Worm (Caenorhabditis elegans): ENCODE results near the gene gst-13.

DNA sequence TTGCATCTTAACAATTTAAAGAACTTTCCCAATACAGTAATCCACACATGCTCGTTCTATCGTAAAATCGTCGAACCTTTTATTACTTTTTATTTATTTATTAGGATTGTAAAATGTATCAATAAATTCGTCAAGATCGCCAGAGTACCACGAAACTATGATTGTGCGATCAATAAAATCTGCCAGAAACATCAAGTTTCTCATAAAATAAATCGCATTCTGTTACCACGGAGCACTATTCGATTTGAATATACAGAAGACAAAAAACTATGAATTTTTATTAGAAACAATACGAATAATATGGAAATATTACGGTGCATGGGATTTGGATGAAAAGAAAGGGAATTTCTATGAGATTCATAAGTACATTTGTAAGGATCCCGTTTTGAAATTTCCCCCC, 35.5 kb downstream of the gst-13 start, which contains the start of gene C01G6.2:
- TF ChIP-seq pes-1 (GFP tag; IDR thresholded peaks at IDR 0.05), result no peak
- no peak for TF ChIP-seq tbx-11 (GFP tag; IDR thresholded peaks at IDR 0.05)
- no peak for TF ChIP-seq ceh-36 (tag; optimal IDR thresholded peaks at IDR 0.05)
- TF ChIP-seq ama-1 (optimal IDR thresholded peaks at IDR 0.05), result no peak
- no peak for TF ChIP-seq sea-1 (GFP tag; conservative IDR thresholded peaks at IDR 0.05)
- TF ChIP-seq scrt-1 (GFP tag; IDR thresholded peaks at IDR 0.05), result no peak
- no peak for TF ChIP-seq aly-1 (tag; optimal IDR thresholded peaks at IDR 0.05)
- no peak for TF ChIP-seq hmbx-1 (tag; optimal IDR thresholded peaks at IDR 0.05)
- TF ChIP-seq hmg-4 (GFP tag; optimal IDR thresholded peaks at IDR 0.05), result no peak
- no peak for TF ChIP-seq flt-1 (GFP tag; IDR thresholded peaks at IDR 0.05)
- no peak for TF ChIP-seq tbx-37 (GFP tag; conservative IDR thresholded peaks at IDR 0.05)
- TF ChIP-seq B0310.2 (tag; optimal IDR thresholded peaks at IDR 0.05), result no peak
